Worm (Caenorhabditis elegans): Measurements from ENCODE around the gene ins-13.

DNA sequence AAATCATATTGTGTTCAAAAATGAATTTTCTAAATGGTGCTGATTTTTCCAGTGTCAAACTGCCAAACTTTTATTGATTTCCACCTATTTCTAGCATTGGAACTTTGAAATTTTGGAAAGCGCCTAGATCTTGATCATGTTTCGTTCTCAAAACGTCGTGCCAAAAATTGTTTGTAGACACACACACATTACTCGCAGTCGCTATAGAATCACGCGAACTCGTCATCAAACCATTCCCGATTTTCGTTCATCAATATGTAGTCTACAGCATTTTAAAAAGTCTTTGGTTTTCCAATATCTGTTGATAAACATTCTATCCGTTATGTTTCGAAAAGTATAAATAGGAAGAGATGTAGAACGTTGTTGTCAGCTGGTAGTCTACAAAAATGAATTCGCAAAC, 25.6 kb upstream of the ins-13 start, which contains the start of the genes C17C3.1 and C17C3.15:
- TF ChIP-seq ama-1 (optimal IDR thresholded peaks at IDR 0.05) = no peak
- TF ChIP-seq skn-1 (tag; optimal IDR thresholded peaks at IDR 0.05) = no peak
